Worm (Caenorhabditis elegans): ENCODE results near the gene Y39E4B.10.

The Y39E4B.10 gene

ce11 chrIII:13152697-13153391 is at the start of gene Y39E4B.10:
Gene Y39E4B.10, minus strand, starts transcription at chrIII:13152858.
- TF ChIP-seq D2030.7 (GFP tag; IDR thresholded peaks at IDR 0.05) (0 out of 2 replicates have a peak, but pooled peaks have one; percentile 24), hmg-1.2 (GFP tag; IDR thresholded peaks at IDR 0.05) (peak; percentile 99), efl-1 (GFP tag; optimal IDR thresholded peaks at IDR 0.05) (peak; percentile 22), tbx-9 (tag; optimal IDR thresholded peaks at IDR 0.05; ENCODE audit: borderline replicate concordance) (no peak), mcd-1 (GFP tag; IDR thresholded peaks at IDR 0.05) (peak; percentile 96), lin-35 (GFP tag; optimal IDR thresholded peaks at IDR 0.05) (peak in 1 of 3 experiments; percentile 21)

ce11 chrIII:13201901-13202300 is 49.2 kb upstream of the Y39E4B.10 start:
- TF ChIP-seq egl-18 (GFP tag; IDR thresholded peaks at IDR 0.05) (no peak), F37B4.10 (GFP tag; IDR thresholded peaks at IDR 0.05) (no peak)

ce11 chrIII:13201079-13201478 is 48.4 kb upstream of the Y39E4B.10 start:
- no peak for TF ChIP-seq madf-10 (tag; optimal IDR thresholded peaks at IDR 0.05)
- TF ChIP-seq madf-8 (GFP tag; conservative IDR thresholded peaks at IDR 0.05), result no peak
- no peak for TF ChIP-seq him-1 (tag; optimal IDR thresholded peaks at IDR 0.05)
- TF ChIP-seq chd-7 (tag; optimal IDR thresholded peaks at IDR 0.05), result no peak
- no peak for TF ChIP-seq zfh-2 (GFP tag; conservative IDR thresholded peaks at IDR 0.05)
- TF ChIP-seq ztf-18 (tag; optimal IDR thresholded peaks at IDR 0.05), result no peak
- TF ChIP-seq egl-18 (GFP tag; IDR thresholded peaks at IDR 0.05), result no peak
- no peak for TF ChIP-seq ztf-22 (GFP tag; optimal IDR thresholded peaks at IDR 0.05)
- no peak for TF ChIP-seq hrde-1 (tag; optimal IDR thresholded peaks at IDR 0.05; ENCODE audit: borderline replicate concordance)
- no peak for TF ChIP-seq tlf-1 (GFP tag; optimal IDR thresholded peaks at IDR 0.05)
- TF ChIP-seq B0035.1 (tag; optimal IDR thresholded peaks at IDR 0.05), result no peak
- no peak for TF ChIP-seq F57A8.1 (GFP tag; optimal IDR thresholded peaks at IDR 0.05)
- TF ChIP-seq fkh-3 (tag; optimal IDR thresholded peaks at IDR 0.05), result no peak

- TF ChIP-seq rec-8 (tag; optimal IDR thresholded peaks at IDR 0.05) (peak in 1 of 2 experiments; percentile 18), let-607 (tag; optimal IDR thresholded peaks at IDR 0.05) (peak in 1 of 2 experiments; percentile 63), tbx-9 (tag; optimal IDR thresholded peaks at IDR 0.05; ENCODE audit: borderline replicate concordance) (no peak), hmg-1.2 (GFP tag; IDR thresholded peaks at IDR 0.05) (no peak), attf-6 (GFP tag; IDR thresholded peaks at IDR 0.05) (no peak), sdz-38 (tag; optimal IDR thresholded peaks at IDR 0.05) (no peak), T26A5.8 (tag; optimal IDR thresholded peaks at IDR 0.05) (no peak), lin-40 (tag; optimal IDR thresholded peaks at IDR 0.05) (peak; percentile 70), lag-1 (GFP tag; IDR thresholded peaks at IDR 0.05) (no peak), zim-3 (tag; optimal IDR thresholded peaks at IDR 0.05) (no peak), nhr-80 (tag; optimal IDR thresholded peaks at IDR 0.05) (no peak), F22D6.2 (tag; optimal IDR thresholded peaks at IDR 0.05) (peak; percentile 9), Y53G8AR.9 (GFP tag; conservative IDR thresholded peaks at IDR 0.05) (no peak), ztf-25 (GFP tag; IDR thresholded peaks at IDR 0.05) (no peak), cebp-1 (GFP tag; IDR thresholded peaks at IDR 0.05) (no peak), cebp-1 (tag; optimal IDR thresholded peaks at IDR 0.05) (no peak), ceh-100 (GFP tag; IDR thresholded peaks at IDR 0.05) (no peak), egl-18 (GFP tag; IDR thresholded peaks at IDR 0.05) (no peak), nfyb-1 (GFP tag; IDR thresholded peaks at IDR 0.05) (no peak), die-1 (tag; optimal IDR thresholded peaks at IDR 0.05) (no peak), Y79H2A.3 (GFP tag; conservative IDR thresholded peaks at IDR 0.05) (no peak), Y67H2A.10 (GFP tag; conservative IDR thresholded peaks at IDR 0.05) (no peak), K12H6.12 (tag; optimal IDR thresholded peaks at IDR 0.05) (peak; percentile 48), aptf-3 (GFP tag; IDR thresholded peaks at IDR 0.05) (no peak), bed-1 (GFP tag; IDR thresholded peaks at IDR 0.05) (no peak), hlh-12 (tag; optimal IDR thresholded peaks at IDR 0.05) (peak; percentile 30), hrde-1 (tag; optimal IDR thresholded peaks at IDR 0.05; ENCODE audit: borderline replicate concordance) (peak; percentile 28)
Measured at ce11 chrIII:13187773-13188172, 35.1 kb upstream of the Y39E4B.10 start.
